Fruit fly (Drosophila melanogaster): ENCODE results near the gene Rh7.

DNA sequence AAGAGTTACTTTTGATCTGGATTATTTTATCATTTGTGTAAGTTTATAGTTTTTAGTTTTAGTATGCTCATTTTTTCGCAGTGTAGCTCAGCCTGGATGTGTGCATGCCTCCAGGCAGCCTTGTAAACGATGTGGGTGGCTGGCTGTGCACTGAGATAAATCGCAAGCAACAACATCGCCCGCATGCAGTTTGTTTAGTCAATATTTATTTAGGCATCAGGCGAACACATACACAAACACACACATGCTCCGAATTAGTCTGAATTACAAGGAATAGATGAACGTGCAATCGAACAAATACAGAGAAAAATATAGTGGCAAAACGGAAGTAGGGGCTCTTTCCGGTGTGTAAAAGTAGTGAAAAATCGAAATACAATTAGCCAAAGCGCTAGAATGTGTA, 12.2 kb downstream of the Rh7 start:
- TF ChIP-seq Vsx2 (GFP tag; optimal IDR thresholded peaks at IDR 0.05; ENCODE audit: partially characterized antibody) (no peak), Jra (GFP tag; optimal IDR thresholded peaks at IDR 0.05) (no peak), Abd-B (GFP tag; optimal IDR thresholded peaks at IDR 0.05) (no peak)
